Fruit fly (Drosophila melanogaster) whole organism, wandering third instar larva: ENCODE measurements around the gene Cog8.

Experiments used
- Dfd ChIP-seq: fragments of >200 bp; optimal IDR thresholded peaks from 2 replicates; lab custom pipeline; 2017; ENCODE audit warnings: missing biosample characterization, missing genetic modification characterization
- Dif ChIP-seq: fragments of 200-275, 200-300 bp; sonication (Bioruptor generic); optimal IDR thresholded peaks from 2 replicates; lab custom pipeline; 2018; ENCODE audit warnings: missing biosample characterization, missing genetic modification characterization; ENCODE audit not compliant: partially characterized antibody
- Hnf4 ChIP-seq: fragments of 200-800 bp; sonication (Bioruptor generic); optimal IDR thresholded peaks from 2 replicates; lab custom pipeline; 2016; ENCODE audit warnings: missing biosample characterization, mild to moderate bottlenecking, missing genetic modification characterization
- Mio ChIP-seq: sonication (Bioruptor generic); optimal IDR thresholded peaks from 2 replicates; lab custom pipeline; 2016; ENCODE audit warnings: missing biosample characterization, missing genetic modification characterization
- Sp1 ChIP-seq: fragments of 200-800 bp; sonication (Bioruptor generic); optimal IDR thresholded peaks from 3 replicates; lab custom pipeline; 2019; ENCODE audit warnings: missing biosample characterization, mild to moderate bottlenecking, missing genetic modification characterization, moderate library complexity
- Vsx2 ChIP-seq: fragments of 200-300, 225-300 bp; sonication (Bioruptor generic); optimal IDR thresholded peaks from 2 replicates; lab custom pipeline; 2018; ENCODE audit warnings: missing biosample characterization, missing genetic modification characterization; ENCODE audit not compliant: partially characterized antibody
- foxo ChIP-seq, 2 experiments: fragments of 200-800 bp; sonication (Bioruptor generic); optimal IDR thresholded peaks; 2 replicates in 1 of 2; 3 replicates in 1 of 2; lab custom pipeline; 2016 to 2017; ENCODE audit warnings: missing biosample characterization in 2 of 2, missing genetic modification characterization in 2 of 2
- fru ChIP-seq: fragments of 200-800 bp; sonication (Bioruptor generic); optimal IDR thresholded peaks from 3 replicates; lab custom pipeline; 2016; ENCODE audit warnings: missing biosample characterization, mild to moderate bottlenecking, missing genetic modification characterization
- jim ChIP-seq: fragments of 175-275, 200-325 bp; sonication (Bioruptor generic); optimal IDR thresholded peaks from 2 replicates; lab custom pipeline; 2016; ENCODE audit warnings: missing biosample characterization, mild to moderate bottlenecking, missing genetic modification characterization
- psq ChIP-seq: fragments of 200-800 bp; sonication (Bioruptor generic); optimal IDR thresholded peaks from 3 replicates; lab custom pipeline; 2017; ENCODE audit warnings: missing biosample characterization, mild to moderate bottlenecking, missing genetic modification characterization, moderate library complexity
- sv ChIP-seq: fragments of 200-800 bp; sonication (Bioruptor generic); optimal IDR thresholded peaks from 3 replicates; lab custom pipeline; 2016; ENCODE audit warnings: missing biosample characterization, missing genetic modification characterization
- tai ChIP-seq: sonication (Bioruptor generic); optimal IDR thresholded peaks from 2 replicates; lab custom pipeline; 2016; ENCODE audit warnings: missing biosample characterization, missing genetic modification characterization
- woc ChIP-seq: sonication (Bioruptor generic); optimal IDR thresholded peaks from 2 replicates; lab custom pipeline; 2016; ENCODE audit warnings: missing biosample characterization, mild to moderate bottlenecking, missing genetic modification characterization

- TF ChIP-seq tai (GFP tag; lab: Kevin White, UChicago) (no peak), woc (GFP tag; lab: Kevin White, UChicago) (no peak), psq (GFP tag; lab: Kevin White, UChicago) (no peak), foxo (GFP tag; optimal IDR thresholded peaks at IDR 0.05; lab: Kevin White, UChicago) (no peak), fru (no peak), Hnf4 (GFP tag; lab: Kevin White, UChicago) (no peak), Dfd (GFP tag; lab: Kevin White, UChicago) (peak; percentile 7), Vsx2 (no peak), Sp1 (GFP tag; lab: Kevin White, UChicago) (no peak), sv (GFP tag; lab: Kevin White, UChicago) (no peak), Dif (GFP tag; lab: Kevin White, UChicago) (no peak), jim (no peak), Mio (GFP tag; lab: Kevin White, UChicago) (no peak)
These were observed 1.9 kb upstream of the Cog8 start for dm6 chr2L:11500649-11501048.
